Worm (Caenorhabditis elegans) whole organism, L1 larva: ENCODE measurements around the gene T06D4.2.

ENCODE experiments used
- aly-2 ChIP-seq: fragments of 150-350 bp; optimal IDR thresholded peaks from 2 replicates; lab custom pipeline; 2014; ENCODE audit warnings: missing biosample characterization, missing genetic modification characterization
- egl-27 ChIP-seq, 2 experiments: fragments of 150-350 bp in 1 of 2; sonication (generic microtip); optimal IDR thresholded peaks; 3 replicates each; lab custom pipeline; 2017 to 2018; ENCODE audit warnings: missing biosample characterization in 2 of 2, missing genetic modification characterization in 2 of 2, missing genetic modification reagents in 2 of 2
- elt-2 ChIP-seq: sonication (generic microtip); optimal IDR thresholded peaks from 2 replicates; lab custom pipeline; 2016; ENCODE audit warnings: missing genetic modification characterization, mild to moderate bottlenecking, inconsistent platforms, missing compliant biosample characterization, missing genetic modification reagents
- elt-3 ChIP-seq, 6 experiments: fragments of 150-350 bp in 1 of 6; sonication (generic microtip); optimal IDR thresholded peaks; 2 replicates each; lab custom pipeline; 2017 to 2018; ENCODE audit warnings: missing biosample characterization in 6 of 6, missing genetic modification characterization in 6 of 6, inconsistent platforms in 1 of 6
- lir-3 ChIP-seq: sonication (generic microtip); optimal IDR thresholded peaks from 2 replicates; lab custom pipeline; 2016; ENCODE audit warnings: mild to moderate bottlenecking, missing genetic modification characterization, moderate library complexity, missing compliant biosample characterization; ENCODE audit not compliant: poor library complexity
- nhr-12 ChIP-seq: sonication (generic microtip); optimal IDR thresholded peaks from 2 replicates; lab custom pipeline; 2017; ENCODE audit warnings: missing biosample characterization, missing genetic modification characterization
- nhr-71 ChIP-seq: sonication (generic microtip); optimal IDR thresholded peaks from 2 replicates; lab custom pipeline; 2016; ENCODE audit warnings: mild to moderate bottlenecking, missing genetic modification characterization, moderate library complexity, missing compliant biosample characterization
- nhr-76 ChIP-seq: sonication (generic microtip); optimal IDR thresholded peaks from 2 replicates; lab custom pipeline; 2017; ENCODE audit warnings: missing biosample characterization, missing genetic modification characterization
- nhr-77 ChIP-seq: fragments of 150-350 bp; optimal IDR thresholded peaks from 2 replicates; lab custom pipeline; 2014; ENCODE audit warnings: missing biosample characterization, missing genetic modification characterization
- zag-1 ChIP-seq: fragments of 150-350 bp; optimal IDR thresholded peaks from 2 replicates; lab custom pipeline; 2014; ENCODE audit warnings: missing biosample characterization, missing genetic modification characterization

- TF ChIP-seq nhr-12 (tag; lab: Kevin White, UChicago) (no peak), nhr-76 (tag; lab: Kevin White, UChicago) (no peak), aly-2 (tag; lab: Kevin White, UChicago) (no peak), lir-3 (tag; lab: Kevin White, UChicago) (no peak), elt-3 (tag; optimal IDR thresholded peaks at IDR 0.05; lab: Kevin White, UChicago) (no peak), nhr-77 (tag; lab: Kevin White, UChicago) (no peak), nhr-71 (tag; lab: Kevin White, UChicago) (no peak), egl-27 (tag; optimal IDR thresholded peaks at IDR 0.05; lab: Kevin White, UChicago) (no peak), zag-1 (no peak), elt-2 (tag; lab: Kevin White, UChicago) (no peak)
These were observed 35.8 kb downstream of the T06D4.2 start, which contains the start of gene F14D2.8 for ce11 chrII:3349820-3350291.
